Worm (Caenorhabditis elegans): ENCODE data around the gene K06H6.5.

Gene K06H6.5

DNA sequence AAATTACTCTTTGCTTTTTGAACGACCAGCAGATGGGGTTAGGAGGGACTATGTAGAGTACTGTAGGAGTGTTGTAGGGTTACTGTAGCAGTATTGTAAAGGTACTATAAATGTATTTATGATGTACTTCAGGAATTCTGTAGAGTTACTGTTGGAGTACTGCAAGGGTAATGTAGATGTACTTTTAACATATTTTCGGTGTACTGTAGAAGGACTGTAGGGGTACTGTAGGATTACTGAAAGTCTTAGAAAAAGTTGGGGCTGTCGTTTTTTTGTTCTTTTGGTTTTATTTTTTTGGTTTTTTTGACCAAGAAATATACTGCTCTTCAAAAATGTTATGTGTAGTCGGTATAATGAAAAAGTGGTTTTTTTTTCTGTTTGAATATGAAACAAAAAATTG, 22.5 kb downstream of the K06H6.5 start:
- TF ChIP-seq mdl-1 (tag; optimal IDR thresholded peaks at IDR 0.05) (no peak), ceh-16 (tag; optimal IDR thresholded peaks at IDR 0.05) (no peak), ztf-1 (GFP tag; conservative IDR thresholded peaks at IDR 0.05) (no peak), nhr-12 (tag; optimal IDR thresholded peaks at IDR 0.05) (no peak), lin-13 (GFP tag; optimal IDR thresholded peaks at IDR 0.05) (no peak)

DNA sequence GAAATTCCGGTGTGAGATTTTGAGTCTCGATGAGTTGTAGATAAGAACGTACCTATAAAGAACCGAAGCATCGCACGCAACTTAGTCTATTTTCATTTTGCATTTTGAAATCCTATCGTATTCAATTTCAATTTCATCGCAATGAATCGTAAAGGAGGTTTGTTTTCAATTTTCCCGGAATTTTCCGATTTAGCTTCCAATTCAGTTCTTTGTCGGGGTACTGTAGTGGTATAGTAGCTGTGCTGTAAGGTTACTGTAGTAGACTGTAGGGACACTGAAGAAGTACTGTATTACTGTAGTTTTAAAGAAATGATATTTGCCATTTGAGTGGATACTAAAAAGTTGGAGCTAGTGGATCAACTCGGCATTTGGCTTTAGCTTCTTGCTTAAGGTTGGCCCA, 23.6 kb downstream of the K06H6.5 start:
- TF ChIP-seq skn-1 (tag; optimal IDR thresholded peaks at IDR 0.05) (no peak), unc-62 (GFP tag; optimal IDR thresholded peaks at IDR 0.05) (no peak), alr-1 (tag; optimal IDR thresholded peaks at IDR 0.05) (no peak), blmp-1 (tag; optimal IDR thresholded peaks at IDR 0.05; ENCODE audit: insufficient read depth) (no peak), sma-9 (GFP tag; optimal IDR thresholded peaks at IDR 0.05) (peak; percentile 47), sma-9 (tag; optimal IDR thresholded peaks at IDR 0.05) (no peak), F13H6.1 (tag; optimal IDR thresholded peaks at IDR 0.05) (no peak), mdl-1 (tag; optimal IDR thresholded peaks at IDR 0.05) (no peak), sma-3 (GFP tag; optimal IDR thresholded peaks at IDR 0.05) (no peak), sem-4 (tag; optimal IDR thresholded peaks at IDR 0.05) (no peak), ceh-82 (tag; optimal IDR thresholded peaks at IDR 0.05) (no peak), nhr-11 (tag; optimal IDR thresholded peaks at IDR 0.05) (no peak), mab-5 (tag; optimal IDR thresholded peaks at IDR 0.05) (no peak), snpc-4 (tag; optimal IDR thresholded peaks at IDR 0.05) (no peak), dmd-4 (tag; optimal IDR thresholded peaks at IDR 0.05) (no peak), ceh-16 (tag; optimal IDR thresholded peaks at IDR 0.05) (peak; percentile 2), nhr-23 (tag; optimal IDR thresholded peaks at IDR 0.05) (no peak)

DNA sequence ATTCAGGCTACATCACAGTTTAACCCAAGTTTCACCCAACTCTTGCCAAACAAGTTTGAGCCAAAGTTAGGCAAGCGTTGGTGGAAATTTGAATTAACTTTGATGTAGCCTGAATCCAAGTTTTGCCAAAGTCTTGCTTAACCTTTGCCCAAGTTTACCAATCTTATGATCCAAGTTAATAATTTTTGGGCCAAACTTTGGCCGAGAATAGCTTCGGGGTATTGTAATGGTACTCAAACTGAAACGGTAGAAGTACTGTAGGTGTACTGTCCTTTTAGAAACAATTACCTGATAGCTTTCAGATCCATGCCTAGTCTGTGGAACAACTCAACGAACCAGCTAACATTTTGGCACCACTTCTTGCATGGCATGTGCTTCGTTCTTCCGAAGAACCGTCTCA, 24.1 kb downstream of the K06H6.5 start, which contains the start of gene nhr-251:
TSS of gene nhr-251 (plus strand) at position 301 of the 400 bp plus-strand sequence.
- TF ChIP-seq ztf-11 (tag; optimal IDR thresholded peaks at IDR 0.05) (no peak), ztf-4 (tag; optimal IDR thresholded peaks at IDR 0.05) (no peak), fos-1 (tag; optimal IDR thresholded peaks at IDR 0.05) (no peak), zag-1 (tag; optimal IDR thresholded peaks at IDR 0.05) (no peak), skn-1 (tag; optimal IDR thresholded peaks at IDR 0.05) (no peak), peb-1 (tag; optimal IDR thresholded peaks at IDR 0.05) (no peak), gmeb-1 (tag; optimal IDR thresholded peaks at IDR 0.05) (no peak), crh-2 (tag; optimal IDR thresholded peaks at IDR 0.05) (no peak), blmp-1 (tag; optimal IDR thresholded peaks at IDR 0.05; ENCODE audit: insufficient read depth) (no peak), mbf-1 (tag; optimal IDR thresholded peaks at IDR 0.05) (no peak), C34F6.9 (tag; optimal IDR thresholded peaks at IDR 0.05) (no peak), nhr-10 (tag; optimal IDR thresholded peaks at IDR 0.05) (no peak), ztf-1 (GFP tag; conservative IDR thresholded peaks at IDR 0.05) (no peak), nhr-23 (tag; optimal IDR thresholded peaks at IDR 0.05) (no peak), alr-1 (tag; optimal IDR thresholded peaks at IDR 0.05) (no peak), nhr-6 (tag; optimal IDR thresholded peaks at IDR 0.05) (no peak), aly-2 (tag; optimal IDR thresholded peaks at IDR 0.05) (no peak), lin-13 (GFP tag; optimal IDR thresholded peaks at IDR 0.05) (no peak)

DNA sequence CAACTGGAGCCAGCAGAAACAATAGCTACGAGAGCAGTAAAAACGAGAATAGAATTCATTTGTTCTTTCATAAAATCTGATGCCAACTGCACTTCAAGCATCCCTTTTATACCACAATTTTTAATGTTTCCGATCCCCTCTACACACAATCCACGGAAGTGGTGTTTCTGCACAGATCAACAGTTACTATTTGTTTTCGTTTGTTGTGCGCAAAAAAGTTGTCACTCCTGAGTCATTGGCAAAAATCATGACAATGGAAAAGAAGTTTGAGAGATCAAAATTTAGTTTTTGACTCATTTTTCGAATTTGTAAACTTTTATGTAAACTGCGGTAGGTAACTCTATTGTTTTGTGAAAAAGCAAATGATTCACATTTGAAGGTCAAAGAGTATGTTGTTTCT, 27.9 kb downstream of the K06H6.5 start, which contains the start of gene srlf-37:
TSS of gene srlf-37 (minus strand) at position 101 of the 400 bp plus-strand sequence.
- TF ChIP-seq sem-4 (tag; optimal IDR thresholded peaks at IDR 0.05) (no peak), unc-62 (GFP tag; optimal IDR thresholded peaks at IDR 0.05) (no peak), sma-9 (GFP tag; optimal IDR thresholded peaks at IDR 0.05) (no peak), sma-9 (tag; optimal IDR thresholded peaks at IDR 0.05) (no peak), ceh-16 (tag; optimal IDR thresholded peaks at IDR 0.05) (no peak), skn-1 (tag; optimal IDR thresholded peaks at IDR 0.05) (no peak), R02D3.7 (tag; optimal IDR thresholded peaks at IDR 0.05) (no peak), sma-3 (GFP tag; optimal IDR thresholded peaks at IDR 0.05) (no peak), unc-55 (GFP tag; optimal IDR thresholded peaks at IDR 0.05) (no peak), lin-39 (tag; optimal IDR thresholded peaks at IDR 0.05) (no peak), nhr-21 (tag; optimal IDR thresholded peaks at IDR 0.05) (no peak), zag-1 (tag; optimal IDR thresholded peaks at IDR 0.05) (no peak), lin-13 (GFP tag; optimal IDR thresholded peaks at IDR 0.05) (no peak), elt-3 (tag; optimal IDR thresholded peaks at IDR 0.05) (no peak), mbf-1 (tag; optimal IDR thresholded peaks at IDR 0.05) (no peak)
